Fruit fly (Drosophila melanogaster) whole organism, embryonic: ENCODE data around the gene CG1273.

Source experiments
- Antp ChIP-seq: fragments of 200-800 bp; sonication (Bioruptor generic); optimal IDR thresholded peaks from 3 replicates; lab custom pipeline; 2016; ENCODE audit warnings: missing biosample characterization, missing genetic modification characterization
- Bgb ChIP-seq: fragments of 200-800 bp; sonication (Bioruptor generic); IDR thresholded peaks from 2 replicates; pipeline ENCODE4 v1.3.6; 2022; ENCODE audit warnings: missing biosample characterization, missing genetic modification characterization; ENCODE audit not compliant: partially characterized antibody
- CG10209 ChIP-seq: fragments of 200-800 bp; sonication (Bioruptor generic); optimal IDR thresholded peaks from 3 replicates; lab custom pipeline; 2017; ENCODE audit warnings: missing biosample characterization, mild to moderate bottlenecking, missing genetic modification characterization, missing genetic modification reagents
- CG1024 ChIP-seq: fragments of 200-800 bp; sonication (Bioruptor generic); IDR thresholded peaks from 2 replicates; pipeline ENCODE4 v1.3.6; 2022; ENCODE audit warnings: missing biosample characterization, missing genetic modification characterization
- CG11398 ChIP-seq: fragments of 200-800 bp; sonication (Bioruptor generic); optimal IDR thresholded peaks from 2 replicates; lab custom pipeline; 2016; ENCODE audit warnings: missing biosample characterization, missing genetic modification characterization
- CG12769 ChIP-seq: fragments of 200-800 bp; sonication (Bioruptor generic); optimal IDR thresholded peaks from 2 replicates; lab custom pipeline; 2019; ENCODE audit warnings: missing biosample characterization, mild to moderate bottlenecking, missing genetic modification characterization, moderate library complexity
- CG13287 ChIP-seq: fragments of 200-800 bp; sonication (Bioruptor generic); IDR thresholded peaks from 2 replicates; pipeline ENCODE4 v1.3.6; 2022; ENCODE audit warnings: missing biosample characterization, missing genetic modification characterization; ENCODE audit not compliant: partially characterized antibody
- CG13894 ChIP-seq: fragments of 200-800 bp; sonication (Bioruptor generic); optimal IDR thresholded peaks from 3 replicates; lab custom pipeline; 2018; ENCODE audit warnings: missing biosample characterization, mild to moderate bottlenecking, missing genetic modification characterization, moderate library complexity
- CG14710 ChIP-seq: fragments of 200-800 bp; sonication (Bioruptor generic); optimal IDR thresholded peaks from 3 replicates; lab custom pipeline; 2019; ENCODE audit warnings: missing biosample characterization, mild to moderate bottlenecking, missing genetic modification characterization, moderate library complexity
- CG15269 ChIP-seq: fragments of 200-800 bp; sonication (Bioruptor generic); optimal IDR thresholded peaks from 2 replicates; lab custom pipeline; 2018; ENCODE audit warnings: missing biosample characterization, mild to moderate bottlenecking, missing genetic modification characterization, moderate library complexity
- CG1602 ChIP-seq: fragments of 200-800 bp; sonication (Bioruptor generic); optimal IDR thresholded peaks from 3 replicates; lab custom pipeline; 2016; ENCODE audit warnings: missing biosample characterization, missing genetic modification characterization
- CG17328 ChIP-seq: fragments of 200-800 bp; sonication (Bioruptor generic); IDR thresholded peaks from 2 replicates; pipeline ENCODE4 v1.3.6; 2022; ENCODE audit warnings: missing biosample characterization, missing genetic modification characterization
- CG17361 ChIP-seq: fragments of 200-800 bp; sonication (Bioruptor generic); IDR thresholded peaks from 3 replicates; pipeline ENCODE4 v1.3.6; 2022; ENCODE audit warnings: missing biosample characterization, missing genetic modification characterization
- CG17568 ChIP-seq: fragments of 200-800 bp; sonication (Bioruptor generic); optimal IDR thresholded peaks from 2 replicates; lab custom pipeline; 2018; ENCODE audit warnings: missing biosample characterization, mild to moderate bottlenecking, missing genetic modification characterization, moderate library complexity
- CG18619 ChIP-seq: fragments of 200-800 bp; sonication (Bioruptor generic); optimal IDR thresholded peaks from 3 replicates; lab custom pipeline; 2017; ENCODE audit warnings: missing biosample characterization, mild to moderate bottlenecking, missing genetic modification characterization
- CG2678 ChIP-seq: fragments of 200-800 bp; sonication (Bioruptor generic); optimal IDR thresholded peaks from 3 replicates; lab custom pipeline; 2019; ENCODE audit warnings: missing biosample characterization, mild to moderate bottlenecking, missing genetic modification characterization, moderate library complexity
- CG3407 ChIP-seq: fragments of 200-800 bp; sonication (Bioruptor generic); optimal IDR thresholded peaks from 2 replicates; lab custom pipeline; 2018; ENCODE audit warnings: missing biosample characterization, mild to moderate bottlenecking, missing genetic modification characterization
- CG42726 ChIP-seq: fragments of 200-800 bp; sonication (Bioruptor generic); IDR thresholded peaks from 2 replicates; pipeline ENCODE4 v1.3.6; 2022; ENCODE audit warnings: missing biosample characterization, missing genetic modification characterization; ENCODE audit not compliant: partially characterized antibody
- CG4617 ChIP-seq: fragments of 200-800 bp; sonication (Bioruptor generic); optimal IDR thresholded peaks from 3 replicates; lab custom pipeline; 2016; ENCODE audit warnings: missing biosample characterization, missing genetic modification characterization, borderline replicate concordance
- CG4820 ChIP-seq: fragments of 200-800 bp; sonication (Bioruptor generic); optimal IDR thresholded peaks from 3 replicates; lab custom pipeline; 2016; ENCODE audit warnings: missing biosample characterization, missing genetic modification characterization
- CG5180 ChIP-seq: fragments of 200-800 bp; sonication (Bioruptor generic); optimal IDR thresholded peaks from 3 replicates; lab custom pipeline; 2017; ENCODE audit warnings: missing biosample characterization, missing genetic modification characterization, mild to moderate bottlenecking, moderate library complexity, missing genetic modification reagents
- CG9215 ChIP-seq: fragments of 200-800 bp; sonication (Bioruptor generic); IDR thresholded peaks from 2 replicates; pipeline ENCODE4 v1.3.6; 2022; ENCODE audit warnings: missing biosample characterization, missing genetic modification characterization
- CG9932 ChIP-seq: fragments of 200-800 bp; sonication (Bioruptor generic); IDR thresholded peaks from 2 replicates; pipeline ENCODE4 v1.3.6; 2022; ENCODE audit warnings: missing biosample characterization, missing genetic modification characterization
- Dad ChIP-seq: fragments of 200-800 bp; sonication (Bioruptor generic); optimal IDR thresholded peaks from 3 replicates; lab custom pipeline; 2016; ENCODE audit warnings: missing biosample characterization, missing genetic modification characterization
- Drgx ChIP-seq: fragments of 200-800 bp; sonication (Bioruptor generic); IDR thresholded peaks from 2 replicates; pipeline ENCODE4 v1.3.6; 2022; ENCODE audit warnings: missing biosample characterization, missing genetic modification characterization
- Fer1 ChIP-seq: fragments of 200-800 bp; sonication (Bioruptor generic); optimal IDR thresholded peaks from 2 replicates; lab custom pipeline; 2017; ENCODE audit warnings: missing biosample characterization, mild to moderate bottlenecking, missing genetic modification characterization
- HmgZ ChIP-seq: fragments of 200-800 bp; sonication (Bioruptor generic); optimal IDR thresholded peaks from 2 replicates; lab custom pipeline; 2018; ENCODE audit warnings: missing biosample characterization, mild to moderate bottlenecking, missing genetic modification characterization
- Meics ChIP-seq: fragments of 200-800 bp; sonication (Bioruptor generic); optimal IDR thresholded peaks from 2 replicates; lab custom pipeline; 2017; ENCODE audit warnings: missing biosample characterization, mild to moderate bottlenecking, missing genetic modification characterization
- Mrtf ChIP-seq: fragments of 200-800 bp; sonication (Bioruptor generic); IDR thresholded peaks from 3 replicates; pipeline ENCODE4 v1.3.6; 2022; ENCODE audit warnings: missing biosample characterization, missing genetic modification characterization
- Opbp ChIP-seq: fragments of 200-800 bp; sonication (Bioruptor generic); IDR thresholded peaks from 3 replicates; pipeline ENCODE4 v1.3.6; 2022; ENCODE audit warnings: missing biosample characterization, missing genetic modification characterization; ENCODE audit not compliant: partially characterized antibody
- Pdp1 ChIP-seq, 2 experiments: fragments of 200-800 bp; sonication (Bioruptor generic); optimal IDR thresholded peaks; 3 replicates each; lab custom pipeline; 2016; ENCODE audit warnings: missing biosample characterization in 2 of 2, missing genetic modification characterization in 2 of 2, mild to moderate bottlenecking in 1 of 2, moderate library complexity in 1 of 2
- Xrp1 ChIP-seq: fragments of 200-800 bp; sonication (Bioruptor generic); IDR thresholded peaks from 2 replicates; pipeline ENCODE4 v1.3.6; 2022; ENCODE audit warnings: missing biosample characterization, missing genetic modification characterization
- ap ChIP-seq: fragments of 200-800 bp; sonication (Bioruptor generic); IDR thresholded peaks from 2 replicates; pipeline ENCODE4 v1.3.6; 2022; ENCODE audit warnings: missing biosample characterization, missing genetic modification characterization
- cg ChIP-seq: fragments of 200-800 bp; sonication (Bioruptor generic); optimal IDR thresholded peaks from 3 replicates; lab custom pipeline; 2019; ENCODE audit warnings: missing biosample characterization, mild to moderate bottlenecking, missing genetic modification characterization, moderate library complexity
- ci ChIP-seq: fragments of 200-800 bp; sonication (Bioruptor generic); IDR thresholded peaks from 3 replicates; pipeline ENCODE4 v1.3.6; 2022; ENCODE audit warnings: missing biosample characterization, missing genetic modification characterization
- crol ChIP-seq: fragments of 200-800 bp; sonication (Bioruptor generic); IDR thresholded peaks from 2 replicates; pipeline ENCODE4 v1.3.6; 2022; ENCODE audit warnings: missing biosample characterization, missing genetic modification characterization
- cwo ChIP-seq: fragments of 200-800 bp; sonication (Bioruptor generic); optimal IDR thresholded peaks from 3 replicates; lab custom pipeline; 2017; ENCODE audit warnings: missing biosample characterization, missing genetic modification characterization, mild to moderate bottlenecking, moderate library complexity, missing genetic modification reagents
- disco-r ChIP-seq: fragments of 200-800 bp; sonication (Bioruptor generic); optimal IDR thresholded peaks from 2 replicates; lab custom pipeline; 2016; ENCODE audit warnings: missing biosample characterization, missing genetic modification characterization
- dpn ChIP-seq, 2 experiments: fragments of 200-800 bp; sonication (Bioruptor generic); optimal IDR thresholded peaks; 3 replicates each; lab custom pipeline; 2016; ENCODE audit warnings: missing biosample characterization in 2 of 2, missing genetic modification characterization in 2 of 2
- grn ChIP-seq: fragments of 200-800 bp; sonication (Bioruptor generic); optimal IDR thresholded peaks from 3 replicates; lab custom pipeline; 2017; ENCODE audit warnings: missing biosample characterization, missing genetic modification characterization
- ken ChIP-seq: fragments of 200-800 bp; sonication (Bioruptor generic); IDR thresholded peaks from 3 replicates; pipeline ENCODE4 v1.3.6; 2022; ENCODE audit warnings: missing biosample characterization, missing genetic modification characterization
- lab ChIP-seq: fragments of 200-800 bp; sonication (Bioruptor generic); optimal IDR thresholded peaks from 3 replicates; lab custom pipeline; 2017; ENCODE audit warnings: missing biosample characterization, missing genetic modification characterization, mild to moderate bottlenecking, moderate library complexity, missing genetic modification reagents
- mirr ChIP-seq: fragments of 200-800 bp; sonication (Bioruptor generic); optimal IDR thresholded peaks from 3 replicates; lab custom pipeline; 2018; ENCODE audit warnings: missing biosample characterization, mild to moderate bottlenecking, missing genetic modification characterization
- pros ChIP-seq: fragments of 200-800 bp; sonication (Bioruptor generic); optimal IDR thresholded peaks from 3 replicates; lab custom pipeline; 2019; ENCODE audit warnings: missing biosample characterization, mild to moderate bottlenecking, missing genetic modification characterization, moderate library complexity
- pzg ChIP-seq: fragments of 200-800 bp; sonication (Bioruptor generic); optimal IDR thresholded peaks from 3 replicates; lab custom pipeline; 2018; ENCODE audit warnings: missing biosample characterization, mild to moderate bottlenecking, missing genetic modification characterization, moderate library complexity
- rib ChIP-seq: fragments of 200-800 bp; sonication (Bioruptor generic); IDR thresholded peaks from 2 replicates; pipeline ENCODE4 v1.3.6; 2022; ENCODE audit warnings: missing biosample characterization, missing genetic modification characterization
- schlank ChIP-seq: fragments of 200-800 bp; sonication (Bioruptor generic); optimal IDR thresholded peaks from 2 replicates; lab custom pipeline; 2018; ENCODE audit warnings: missing biosample characterization, mild to moderate bottlenecking, missing genetic modification characterization
- sens ChIP-seq: fragments of 200-800 bp; sonication (Bioruptor generic); peaks from one replicate; lab custom pipeline; 2016; ENCODE audit warnings: missing biosample characterization, missing genetic modification characterization
- tin ChIP-seq: fragments of 200-800 bp; sonication (Bioruptor generic); optimal IDR thresholded peaks from 3 replicates; lab custom pipeline; 2016; ENCODE audit warnings: missing biosample characterization, missing genetic modification characterization
- vvl ChIP-seq: fragments of 200-800 bp; sonication (Bioruptor generic); IDR thresholded peaks from 2 replicates; pipeline ENCODE4 v1.3.6; 2022; ENCODE audit warnings: missing biosample characterization, missing genetic modification characterization

Gene CG1273

dm6 chr3L:4221226-4221770, 42.2 kb upstream of the CG1273 start:
- TF ChIP-seq CG17361 (GFP tag; lab: Robert Waterston, UW), result no peak
- no peak for TF ChIP-seq CG17568 (GFP tag; lab: Kevin White, UChicago)
- TF ChIP-seq CG9215 (GFP tag; lab: Robert Waterston, UW), result no peak
- TF ChIP-seq tin (GFP tag; lab: Kevin White, UChicago), result no peak
- TF ChIP-seq CG4617, result no peak
- peak; percentile 99 for TF ChIP-seq cwo
- TF ChIP-seq Pdp1 (GFP tag; optimal IDR thresholded peaks at IDR 0.05; lab: Kevin White, UChicago), result peak in 1 of 2 experiments; percentile 44
- TF ChIP-seq CG17328 (GFP tag; lab: Robert Waterston, UW), result no peak
- TF ChIP-seq CG12769 (tag; lab: Kevin White, UChicago), result peak; percentile 95
- peak; percentile 49; the same call in 1 of the 2 replicates for TF ChIP-seq CG9932 (GFP tag; lab: Robert Waterston, UW)
- TF ChIP-seq Meics (GFP tag; lab: Kevin White, UChicago), result peak; percentile 22
- TF ChIP-seq HmgZ (tag; lab: Kevin White, UChicago), result peak; percentile 64
- TF ChIP-seq Opbp, result no peak
- TF ChIP-seq crol (GFP tag; lab: Robert Waterston, UW), result peak; percentile 99
- TF ChIP-seq lab, result peak; percentile 81
- TF ChIP-seq CG1602 (GFP tag; lab: Kevin White, UChicago), result no peak
- peak; percentile 14 for TF ChIP-seq CG5180 (GFP tag; lab: Kevin White, UChicago)
- TF ChIP-seq CG13894 (tag; lab: Kevin White, UChicago), result peak; percentile 95
- peak; percentile 84 for TF ChIP-seq grn (GFP tag; lab: Kevin White, UChicago)
- peak; percentile 6 for TF ChIP-seq Fer1 (GFP tag; lab: Kevin White, UChicago)
- no peak for TF ChIP-seq Antp (GFP tag; lab: Kevin White, UChicago)
- TF ChIP-seq pros, result peak; percentile 79
- peak; percentile 70 for TF ChIP-seq cg
- TF ChIP-seq ap (GFP tag; lab: Robert Waterston, UW), result no peak
- no peak for TF ChIP-seq CG13287 (GFP tag; lab: Robert Waterston, UW)
- TF ChIP-seq CG15269 (tag; lab: Kevin White, UChicago), result peak; percentile 21
- no peak for TF ChIP-seq pzg (GFP tag; lab: Kevin White, UChicago)
- TF ChIP-seq Mrtf (GFP tag; lab: Robert Waterston, UW), result no peak
- no peak; the same call in 1 of the 2 replicates for TF ChIP-seq Bgb
- TF ChIP-seq sens, result no peak
- TF ChIP-seq CG10209 (GFP tag; lab: Kevin White, UChicago), result no peak
- peak; percentile 49; the same call in 1 of the 2 replicates for TF ChIP-seq rib (GFP tag; lab: Robert Waterston, UW)
- TF ChIP-seq CG3407 (GFP tag; lab: Kevin White, UChicago), result no peak
- TF ChIP-seq CG1024, result no peak
- no peak for TF ChIP-seq dpn (GFP tag; optimal IDR thresholded peaks at IDR 0.05; lab: Kevin White, UChicago)
- TF ChIP-seq CG42726, result no peak
- TF ChIP-seq mirr, result peak; percentile 89
- peak; percentile 48 for TF ChIP-seq schlank (tag; lab: Kevin White, UChicago)
- TF ChIP-seq Dad (GFP tag; lab: Kevin White, UChicago), result no peak
- no peak for TF ChIP-seq CG18619 (GFP tag; lab: Kevin White, UChicago)
- no peak for TF ChIP-seq CG4820 (GFP tag; lab: Kevin White, UChicago)
- no peak for TF ChIP-seq ken (GFP tag; lab: Robert Waterston, UW)
- peak; percentile 38; the same call in 1 of the 2 replicates for TF ChIP-seq Drgx (GFP tag; lab: Robert Waterston, UW)
- no peak for TF ChIP-seq Xrp1 (GFP tag; lab: Robert Waterston, UW)
- TF ChIP-seq vvl (GFP tag; lab: Robert Waterston, UW), result peak; percentile 42; the same call in 1 of the 2 replicates
- 0 out of 3 replicates have a peak, but pooled peaks have one; percentile 43 for TF ChIP-seq ci (GFP tag; lab: Robert Waterston, UW)
- TF ChIP-seq CG11398, result no peak
- peak; percentile 31 for TF ChIP-seq CG2678 (tag; lab: Kevin White, UChicago)
- no peak for TF ChIP-seq CG14710 (tag; lab: Kevin White, UChicago)
- no peak for TF ChIP-seq disco-r (GFP tag; lab: Kevin White, UChicago)
